Fruit fly (Drosophila melanogaster): ENCODE data around the gene Rpp21.

Gene Rpp21

dm6 chrX:1047695-1048094 is 17.1 kb downstream of the Rpp21 start:
- no peak for TF ChIP-seq Crg-1 (GFP tag; optimal IDR thresholded peaks at IDR 0.05)
- no peak for TF ChIP-seq CG12768 (GFP tag; optimal IDR thresholded peaks at IDR 0.05)
- no peak for TF ChIP-seq CG1620 (GFP tag; optimal IDR thresholded peaks at IDR 0.05)
- TF ChIP-seq CG5204 (GFP tag; optimal IDR thresholded peaks at IDR 0.05) = no peak
- no peak for TF ChIP-seq bab1 (GFP tag; optimal IDR thresholded peaks at IDR 0.05)
- no peak for TF ChIP-seq pad (GFP tag; optimal IDR thresholded peaks at IDR 0.05)
- no peak for TF ChIP-seq kay (GFP tag; ENCODE audit: borderline replicate concordance)
- TF ChIP-seq ovo (GFP tag; optimal IDR thresholded peaks at IDR 0.05) = no peak
- no peak for TF ChIP-seq CG33017 (tag; optimal IDR thresholded peaks at IDR 0.05)
- no peak for TF ChIP-seq CG7101 (tag; optimal IDR thresholded peaks at IDR 0.05)
- no peak for TF ChIP-seq Mnt (GFP tag; optimal IDR thresholded peaks at IDR 0.05)
- TF ChIP-seq CG14711 (tag; optimal IDR thresholded peaks at IDR 0.05) = no peak

- TF ChIP-seq CG33017 (tag; optimal IDR thresholded peaks at IDR 0.05) = no peak
- no peak for TF ChIP-seq bab1 (GFP tag; optimal IDR thresholded peaks at IDR 0.05)
- TF ChIP-seq pad (GFP tag; optimal IDR thresholded peaks at IDR 0.05) = no peak
- no peak for TF ChIP-seq ovo (GFP tag; optimal IDR thresholded peaks at IDR 0.05)
- TF ChIP-seq CG14711 (tag; optimal IDR thresholded peaks at IDR 0.05) = no peak
- TF ChIP-seq cic (GFP tag; optimal IDR thresholded peaks at IDR 0.05) = no peak
- TF ChIP-seq Crg-1 (GFP tag; optimal IDR thresholded peaks at IDR 0.05) = no peak
- no peak for TF ChIP-seq CG7101 (tag; optimal IDR thresholded peaks at IDR 0.05)
- TF ChIP-seq CG12768 (GFP tag; optimal IDR thresholded peaks at IDR 0.05) = no peak
- no peak for TF ChIP-seq Mnt (GFP tag; optimal IDR thresholded peaks at IDR 0.05)
- TF ChIP-seq tj (GFP tag; optimal IDR thresholded peaks at IDR 0.05) = no peak
- TF ChIP-seq Hr96 (GFP tag; optimal IDR thresholded peaks at IDR 0.05) = no peak
- no peak for TF ChIP-seq CG1620 (GFP tag; optimal IDR thresholded peaks at IDR 0.05)
- TF ChIP-seq CG5204 (GFP tag; optimal IDR thresholded peaks at IDR 0.05) = no peak
- TF ChIP-seq toe (GFP tag; optimal IDR thresholded peaks at IDR 0.05) = no peak
- TF ChIP-seq kay (GFP tag; ENCODE audit: borderline replicate concordance) = no peak
- TF ChIP-seq Clk (GFP tag; optimal IDR thresholded peaks at IDR 0.05) = no peak
- no peak for TF ChIP-seq cnc (optimal IDR thresholded peaks at IDR 0.05)
- TF ChIP-seq CG7045 (GFP tag; optimal IDR thresholded peaks at IDR 0.05) = no peak
These were observed 20.2 kb downstream of the Rpp21 start for dm6 chrX:1050617-1051250.

DNA sequence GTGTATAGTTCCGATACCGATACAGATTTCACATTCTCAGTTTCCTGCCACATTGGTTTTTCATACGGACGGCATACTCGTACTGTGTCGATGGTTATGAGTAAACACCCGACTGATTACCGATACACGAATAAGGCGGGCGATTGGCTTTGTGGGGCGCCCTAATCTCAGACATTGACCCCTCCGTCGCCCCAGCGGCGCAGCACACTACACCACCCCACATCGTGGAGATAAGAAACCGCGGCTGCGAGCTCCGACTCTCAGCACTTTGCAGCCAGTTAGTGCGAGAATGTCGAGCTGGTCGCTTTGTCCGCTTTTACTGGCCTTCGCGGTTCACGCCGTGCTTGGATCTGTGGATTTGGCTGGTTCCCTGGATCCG is 20.7 kb downstream of the Rpp21 start, which contains the start of gene CG14629:
CG14629 (plus strand) TSS at position 275 of the 379 bp plus-strand sequence.
- no peak for TF ChIP-seq CG1620 (GFP tag; optimal IDR thresholded peaks at IDR 0.05)
- no peak for TF ChIP-seq kay (GFP tag; ENCODE audit: borderline replicate concordance)
- no peak for TF ChIP-seq toe (GFP tag; optimal IDR thresholded peaks at IDR 0.05)
- no peak for TF ChIP-seq CG11617 (GFP tag; optimal IDR thresholded peaks at IDR 0.05)
- no peak for TF ChIP-seq tj (GFP tag; optimal IDR thresholded peaks at IDR 0.05)
- TF ChIP-seq cnc (optimal IDR thresholded peaks at IDR 0.05) = no peak
- peak; percentile 40 for TF ChIP-seq cic (GFP tag; optimal IDR thresholded peaks at IDR 0.05)
- TF ChIP-seq pad (GFP tag; optimal IDR thresholded peaks at IDR 0.05) = no peak
- TF ChIP-seq Mnt (GFP tag; optimal IDR thresholded peaks at IDR 0.05) = peak; percentile 29
- TF ChIP-seq Crg-1 (GFP tag; optimal IDR thresholded peaks at IDR 0.05) = no peak
- TF ChIP-seq CG14711 (tag; optimal IDR thresholded peaks at IDR 0.05) = no peak
- TF ChIP-seq ovo (GFP tag; optimal IDR thresholded peaks at IDR 0.05) = no peak
- TF ChIP-seq CG5204 (GFP tag; optimal IDR thresholded peaks at IDR 0.05) = no peak
- TF ChIP-seq CG7045 (GFP tag; optimal IDR thresholded peaks at IDR 0.05) = no peak
- TF ChIP-seq CG33017 (tag; optimal IDR thresholded peaks at IDR 0.05) = no peak
- TF ChIP-seq CG7101 (tag; optimal IDR thresholded peaks at IDR 0.05) = peak; percentile 14
- TF ChIP-seq bab1 (GFP tag; optimal IDR thresholded peaks at IDR 0.05) = no peak
- no peak for TF ChIP-seq Clk (GFP tag; optimal IDR thresholded peaks at IDR 0.05)
- no peak for TF ChIP-seq CG12768 (GFP tag; optimal IDR thresholded peaks at IDR 0.05)
- TF ChIP-seq Hr96 (GFP tag; optimal IDR thresholded peaks at IDR 0.05) = no peak

dm6 chrX:1052684-1053389 is 22.3 kb downstream of the Rpp21 start:
- TF ChIP-seq Clk (GFP tag; optimal IDR thresholded peaks at IDR 0.05) (no peak), tj (GFP tag; optimal IDR thresholded peaks at IDR 0.05) (peak; percentile 13), CG7101 (tag; optimal IDR thresholded peaks at IDR 0.05) (peak; percentile 37), CG11617 (GFP tag; optimal IDR thresholded peaks at IDR 0.05) (peak; percentile 23), CG33017 (tag; optimal IDR thresholded peaks at IDR 0.05) (peak; percentile 25), CG5204 (GFP tag; optimal IDR thresholded peaks at IDR 0.05) (no peak), CG14711 (tag; optimal IDR thresholded peaks at IDR 0.05) (peak; percentile 0), cic (GFP tag; optimal IDR thresholded peaks at IDR 0.05) (no peak), CG1620 (GFP tag; optimal IDR thresholded peaks at IDR 0.05) (no peak)

DNA sequence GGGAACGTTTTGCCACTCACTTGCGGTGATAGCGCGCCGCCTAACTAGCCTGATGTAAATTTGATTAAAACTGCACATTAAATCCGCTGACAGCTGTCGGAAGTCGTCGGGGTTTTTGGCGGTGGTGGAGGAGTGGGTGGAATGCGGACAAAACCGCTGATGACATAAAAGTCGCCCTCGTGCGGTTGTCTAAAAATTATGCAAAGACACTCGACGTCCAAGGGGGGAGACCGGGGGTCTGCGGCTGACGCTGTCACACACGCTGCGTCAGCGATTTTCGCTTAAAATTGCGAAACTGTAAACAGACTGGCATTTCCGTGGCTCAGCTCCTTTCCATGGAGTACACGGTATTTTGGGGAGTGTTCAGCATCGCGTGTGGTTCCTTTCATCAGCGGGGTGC is 25.8 kb downstream of the Rpp21 start:
- TF ChIP-seq cic (GFP tag; optimal IDR thresholded peaks at IDR 0.05) (no peak), CG5204 (GFP tag; optimal IDR thresholded peaks at IDR 0.05) (no peak), tj (GFP tag; optimal IDR thresholded peaks at IDR 0.05) (peak; percentile 92)

- TF ChIP-seq kay (GFP tag; ENCODE audit: borderline replicate concordance) = peak; percentile 4
- TF ChIP-seq CG11617 (GFP tag; optimal IDR thresholded peaks at IDR 0.05) = no peak
- TF ChIP-seq CG14711 (tag; optimal IDR thresholded peaks at IDR 0.05) = no peak
These were observed 32.6 kb downstream of the Rpp21 start for dm6 chrX:1063143-1063542.
